Fruit fly (Drosophila melanogaster) whole organism, embryonic: ENCODE measurements around the gene Dora.

Source experiments
- B-H1 ChIP-seq: fragments of 200-800 bp; sonication (Bioruptor generic); IDR thresholded peaks from 3 replicates; pipeline ENCODE4 v1.3.6; 2022; ENCODE audit warnings: missing biosample characterization, missing genetic modification characterization
- Bteb2 ChIP-seq: fragments of 200-800 bp; sonication (Bioruptor generic); optimal IDR thresholded peaks from 2 replicates; lab custom pipeline; 2016; ENCODE audit warnings: missing biosample characterization, missing genetic modification characterization
- CG10274 ChIP-seq: fragments of 200-800 bp; sonication (Bioruptor generic); optimal IDR thresholded peaks from 3 replicates; lab custom pipeline; 2017; ENCODE audit warnings: missing biosample characterization, mild to moderate bottlenecking, missing genetic modification characterization
- CG10565 ChIP-seq: fragments of 200-800 bp; sonication (Bioruptor generic); optimal IDR thresholded peaks from 3 replicates; lab custom pipeline; 2016; ENCODE audit warnings: missing biosample characterization, mild to moderate bottlenecking, missing genetic modification characterization
- CG12299 ChIP-seq: fragments of 200-800 bp; sonication (Bioruptor generic); optimal IDR thresholded peaks from 2 replicates; lab custom pipeline; 2018; ENCODE audit warnings: missing biosample characterization, mild to moderate bottlenecking, missing genetic modification characterization
- CG12659 ChIP-seq: fragments of 200-800 bp; sonication (Bioruptor generic); optimal IDR thresholded peaks from 3 replicates; lab custom pipeline; 2017; ENCODE audit warnings: mild to moderate bottlenecking, missing biosample characterization, missing genetic modification reagents, missing genetic modification characterization
- CG13287 ChIP-seq: fragments of 200-800 bp; sonication (Bioruptor generic); IDR thresholded peaks from 2 replicates; pipeline ENCODE4 v1.3.6; 2022; ENCODE audit warnings: missing biosample characterization, missing genetic modification characterization; ENCODE audit not compliant: partially characterized antibody
- CG13296 ChIP-seq: fragments of 200-800 bp; sonication (Bioruptor generic); optimal IDR thresholded peaks from 3 replicates; lab custom pipeline; 2018; ENCODE audit warnings: missing biosample characterization, mild to moderate bottlenecking, missing genetic modification characterization
- CG14050 ChIP-seq: fragments of 200-800 bp; sonication (Bioruptor generic); IDR thresholded peaks from 3 replicates; pipeline ENCODE4 v1.3.6; 2022; ENCODE audit warnings: missing biosample characterization, missing genetic modification characterization
- CG15269 ChIP-seq: fragments of 200-800 bp; sonication (Bioruptor generic); optimal IDR thresholded peaks from 2 replicates; lab custom pipeline; 2018; ENCODE audit warnings: missing biosample characterization, mild to moderate bottlenecking, missing genetic modification characterization, moderate library complexity
- CG15514 ChIP-seq: fragments of 200-800 bp; sonication (Bioruptor generic); optimal IDR thresholded peaks from 3 replicates; lab custom pipeline; 2017; ENCODE audit warnings: missing biosample characterization, missing genetic modification characterization, mild to moderate bottlenecking, moderate library complexity, missing genetic modification reagents
- CG2129 ChIP-seq: fragments of 200-800 bp; sonication (Bioruptor generic); IDR thresholded peaks from 2 replicates; pipeline ENCODE4 v1.3.6; 2022; ENCODE audit warnings: missing biosample characterization, missing genetic modification characterization; ENCODE audit not compliant: partially characterized antibody
- CG32532 ChIP-seq: fragments of 200-800 bp; sonication (Bioruptor generic); IDR thresholded peaks from 2 replicates; pipeline ENCODE4 v1.3.6; 2022; ENCODE audit warnings: missing biosample characterization, missing genetic modification characterization
- CG34376 ChIP-seq: fragments of 200-800 bp; sonication (Bioruptor generic); optimal IDR thresholded peaks from 2 replicates; lab custom pipeline; 2018; ENCODE audit warnings: missing biosample characterization, mild to moderate bottlenecking, missing genetic modification characterization
- CG3995 ChIP-seq: fragments of 200-800 bp; sonication (Bioruptor generic); optimal IDR thresholded peaks from 3 replicates; lab custom pipeline; 2016; ENCODE audit warnings: missing biosample characterization, missing genetic modification characterization
- CG6765 ChIP-seq: fragments of 200-800 bp; sonication (Bioruptor generic); optimal IDR thresholded peaks from 3 replicates; lab custom pipeline; 2017; ENCODE audit warnings: missing biosample characterization, mild to moderate bottlenecking, missing genetic modification characterization
- CG7786 ChIP-seq: fragments of 200-800 bp; sonication (Bioruptor generic); optimal IDR thresholded peaks from 2 replicates; lab custom pipeline; 2016; ENCODE audit warnings: missing biosample characterization, missing genetic modification characterization
- CG8281 ChIP-seq: fragments of 200-800 bp; sonication (Bioruptor generic); optimal IDR thresholded peaks from 2 replicates; lab custom pipeline; 2018; ENCODE audit warnings: missing biosample characterization, mild to moderate bottlenecking, missing genetic modification characterization, moderate library complexity
- Dbx ChIP-seq: fragments of 200-800 bp; sonication (Bioruptor generic); IDR thresholded peaks from 3 replicates; pipeline ENCODE4 v1.3.6; 2022; ENCODE audit warnings: missing biosample characterization, missing genetic modification characterization
- Dp ChIP-seq: fragments of 200-800 bp; sonication (Bioruptor generic); optimal IDR thresholded peaks from 2 replicates; lab custom pipeline; 2018; ENCODE audit warnings: missing biosample characterization, mild to moderate bottlenecking, missing genetic modification characterization, moderate library complexity
- Fer1 ChIP-seq: fragments of 200-800 bp; sonication (Bioruptor generic); optimal IDR thresholded peaks from 2 replicates; lab custom pipeline; 2017; ENCODE audit warnings: missing biosample characterization, mild to moderate bottlenecking, missing genetic modification characterization
- Hr51 ChIP-seq, 2 experiments: fragments of 200-800 bp; sonication (Bioruptor generic); optimal IDR thresholded peaks; 2 replicates in 1 of 2; 3 replicates in 1 of 2; lab custom pipeline; 2016 to 2018; ENCODE audit warnings: missing biosample characterization in 2 of 2, missing genetic modification characterization in 2 of 2, mild to moderate bottlenecking in 1 of 2, moderate library complexity in 1 of 2
- Hr78 ChIP-seq, 2 experiments: fragments of 200-800 bp in 1 of 2; fragments of >200 bp in 1 of 2; sonication (Bioruptor generic) in 1 of 2; optimal IDR thresholded peaks; 2 replicates each; lab custom pipeline; 2017 to 2019; ENCODE audit warnings: missing biosample characterization in 2 of 2, missing genetic modification characterization in 2 of 2, mild to moderate bottlenecking in 1 of 2, moderate library complexity in 1 of 2
- Meics ChIP-seq: fragments of 200-800 bp; sonication (Bioruptor generic); optimal IDR thresholded peaks from 2 replicates; lab custom pipeline; 2017; ENCODE audit warnings: missing biosample characterization, mild to moderate bottlenecking, missing genetic modification characterization
- NFAT ChIP-seq: fragments of 200-800 bp; sonication (Bioruptor generic); IDR thresholded peaks from 2 replicates; pipeline ENCODE4 v1.3.6; 2022; ENCODE audit warnings: missing biosample characterization, missing genetic modification characterization
- Nf-YB ChIP-seq: fragments of 200-800 bp; sonication (Bioruptor generic); optimal IDR thresholded peaks from 3 replicates; lab custom pipeline; 2019; ENCODE audit warnings: missing biosample characterization, mild to moderate bottlenecking, missing genetic modification characterization, moderate library complexity
- Nf-YC ChIP-seq: fragments of 200-800 bp; optimal IDR thresholded peaks from 3 replicates; lab custom pipeline; 2019; ENCODE audit warnings: missing biosample characterization, mild to moderate bottlenecking, missing genetic modification characterization, moderate library complexity
- Trl ChIP-seq, 3 experiments: fragments of >200 bp in 2 of 3; fragments of 200-800 bp in 1 of 3; sonication (Bioruptor generic) in 1 of 3; optimal IDR thresholded peaks; 2 replicates in 1 of 3; 3 replicates in 2 of 3; lab custom pipeline; 2016 to 2017; ENCODE audit warnings: missing biosample characterization in 1 of 3, missing genetic modification characterization in 1 of 3
- bbx ChIP-seq: fragments of 200-800 bp; sonication (Bioruptor generic); IDR thresholded peaks from 2 replicates; pipeline ENCODE4 v1.3.6; 2022; ENCODE audit warnings: missing biosample characterization, missing genetic modification characterization; ENCODE audit not compliant: partially characterized antibody
- chinmo ChIP-seq: fragments of 200-800 bp; sonication (Bioruptor generic); IDR thresholded peaks from 4 replicates; pipeline ENCODE4 v1.3.6; 2022; ENCODE audit warnings: missing biosample characterization, missing genetic modification characterization; ENCODE audit not compliant: partially characterized antibody
- cwo ChIP-seq: fragments of 200-800 bp; sonication (Bioruptor generic); optimal IDR thresholded peaks from 3 replicates; lab custom pipeline; 2017; ENCODE audit warnings: missing biosample characterization, missing genetic modification characterization, mild to moderate bottlenecking, moderate library complexity, missing genetic modification reagents
- fru ChIP-seq: fragments of >200 bp; optimal IDR thresholded peaks from 2 replicates; lab custom pipeline; 2017
- ftz-f1 ChIP-seq: fragments of 200-800 bp; sonication (Bioruptor generic); optimal IDR thresholded peaks from 2 replicates; lab custom pipeline; 2016; ENCODE audit warnings: missing biosample characterization, missing genetic modification characterization
- hbn ChIP-seq: fragments of 200-800 bp; sonication (Bioruptor generic); IDR thresholded peaks from 2 replicates; pipeline ENCODE4 v1.3.6; 2022; ENCODE audit warnings: missing biosample characterization, missing genetic modification characterization; ENCODE audit not compliant: partially characterized antibody
- hkb ChIP-seq, 2 experiments: fragments of 200-800 bp in 1 of 2; fragments of >200 bp in 1 of 2; sonication (Bioruptor generic) in 1 of 2; IDR thresholded peaks in 1 of 2; optimal IDR thresholded peaks in 1 of 2; 2 replicates each; pipeline versions ENCODE4 v1.3.6 to Lab custom; 2017 to 2022; ENCODE audit warnings: missing biosample characterization in 1 of 2, missing genetic modification characterization in 1 of 2
- inv ChIP-seq: fragments of 200-800 bp; sonication (Bioruptor generic); IDR thresholded peaks from 2 replicates; pipeline ENCODE4 v1.3.6; 2022; ENCODE audit warnings: missing biosample characterization, missing genetic modification characterization; ENCODE audit not compliant: partially characterized antibody
- kni ChIP-seq: fragments of 200-800 bp; sonication (Bioruptor generic); optimal IDR thresholded peaks from 3 replicates; lab custom pipeline; 2017; ENCODE audit warnings: mild to moderate bottlenecking, missing biosample characterization, missing genetic modification reagents, missing genetic modification characterization
- nom ChIP-seq: fragments of 200-800 bp; sonication (Bioruptor generic); optimal IDR thresholded peaks from 2 replicates; lab custom pipeline; 2017; ENCODE audit warnings: missing biosample characterization, missing genetic modification characterization, mild to moderate bottlenecking, moderate library complexity, missing genetic modification reagents
- pan ChIP-seq, 4 experiments: fragments of >200 bp in 3 of 4; fragments of 200-800 bp in 1 of 4; sonication (Bioruptor generic) in 1 of 4; optimal IDR thresholded peaks in 3 of 4; IDR thresholded peaks in 1 of 4; 2 replicates each; pipeline versions ENCODE4 v1.3.6 to Lab custom; 2017 to 2022; ENCODE audit warnings: missing biosample characterization in 2 of 4, missing genetic modification characterization in 2 of 4, mixed read lengths in 1 of 4
- pb ChIP-seq: fragments of 200-800 bp; sonication (Bioruptor generic); optimal IDR thresholded peaks from 3 replicates; lab custom pipeline; 2016; ENCODE audit warnings: missing biosample characterization, missing genetic modification characterization
- row ChIP-seq: fragments of 200-800 bp; sonication (Bioruptor generic); IDR thresholded peaks from 3 replicates; pipeline ENCODE4 v1.3.6; 2022; ENCODE audit warnings: missing biosample characterization, missing genetic modification characterization
- sens-2 ChIP-seq: fragments of 200-800 bp; sonication (Bioruptor generic); IDR thresholded peaks from 2 replicates; pipeline ENCODE4 v1.3.6; 2022; ENCODE audit warnings: missing biosample characterization, missing genetic modification characterization
- tna ChIP-seq: fragments of 200-800 bp; sonication (Bioruptor generic); IDR thresholded peaks from 2 replicates; pipeline ENCODE4 v1.3.6; 2022; ENCODE audit warnings: missing biosample characterization, missing genetic modification characterization; ENCODE audit not compliant: partially characterized antibody
- yki ChIP-seq: fragments of >200 bp; optimal IDR thresholded peaks from 3 replicates; lab custom pipeline; 2018
- zfh1 ChIP-seq: fragments of 200-800 bp; sonication (Bioruptor generic); IDR thresholded peaks from 3 replicates; pipeline ENCODE4 v1.3.6; 2022; ENCODE audit warnings: missing biosample characterization, missing genetic modification characterization

Gene Dora

DNA sequence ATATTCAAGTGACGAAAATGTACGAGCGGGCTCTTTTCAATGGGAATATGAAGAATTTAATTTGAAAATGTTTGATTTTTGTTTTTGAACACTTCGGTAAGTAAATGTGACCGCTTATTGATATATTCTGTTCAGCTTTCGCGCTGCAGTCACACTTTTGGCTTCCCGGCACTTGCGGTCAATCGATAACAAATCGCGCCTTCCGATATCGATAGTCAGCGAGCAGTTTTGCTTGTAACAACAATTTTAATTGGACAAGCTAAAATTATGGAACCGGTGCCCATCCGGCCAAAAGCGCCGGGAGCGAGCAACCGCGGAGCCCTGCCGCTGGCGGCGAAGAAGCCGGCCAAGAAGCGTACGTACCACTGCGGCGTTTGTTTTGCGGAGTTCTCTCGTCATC is 33.4 kb upstream of the Dora start, which contains the start of gene CG7101 (continued):
- TF ChIP-seq CG12659 = peak; percentile 47
- peak; percentile 71 for TF ChIP-seq Dp (GFP tag; lab: Kevin White, UChicago)
- TF ChIP-seq pan (optimal IDR thresholded peaks at IDR 0.05; lab: Kevin White, UChicago) = no peak
- peak in 1 of 2 experiments; percentile 18 for TF ChIP-seq pan (GFP tag; optimal IDR thresholded peaks at IDR 0.05 in 1 of 2, IDR thresholded peaks at IDR 0.05 in 1 of 2)
- no peak for TF ChIP-seq CG10565
- peak; percentile 52 for TF ChIP-seq inv (GFP tag; lab: Robert Waterston, UW)
- TF ChIP-seq CG15514 (GFP tag; lab: Kevin White, UChicago) = peak; percentile 55
- no peak for TF ChIP-seq CG7786 (GFP tag; lab: Kevin White, UChicago)
- TF ChIP-seq CG12299 (tag; lab: Kevin White, UChicago) = no peak
- TF ChIP-seq B-H1 (GFP tag; lab: Robert Waterston, UW) = no peak
- TF ChIP-seq zfh1 (GFP tag; lab: Robert Waterston, UW) = no peak
- TF ChIP-seq hbn (GFP tag; lab: Robert Waterston, UW) = peak; percentile 59; the same call in 1 of the 2 replicates
- TF ChIP-seq Hr51 (GFP tag; optimal IDR thresholded peaks at IDR 0.05; lab: Kevin White, UChicago) = no peak
- TF ChIP-seq Bteb2 (GFP tag; lab: Kevin White, UChicago) = no peak
- no peak for TF ChIP-seq fru (lab: Kevin White, UChicago)

DNA sequence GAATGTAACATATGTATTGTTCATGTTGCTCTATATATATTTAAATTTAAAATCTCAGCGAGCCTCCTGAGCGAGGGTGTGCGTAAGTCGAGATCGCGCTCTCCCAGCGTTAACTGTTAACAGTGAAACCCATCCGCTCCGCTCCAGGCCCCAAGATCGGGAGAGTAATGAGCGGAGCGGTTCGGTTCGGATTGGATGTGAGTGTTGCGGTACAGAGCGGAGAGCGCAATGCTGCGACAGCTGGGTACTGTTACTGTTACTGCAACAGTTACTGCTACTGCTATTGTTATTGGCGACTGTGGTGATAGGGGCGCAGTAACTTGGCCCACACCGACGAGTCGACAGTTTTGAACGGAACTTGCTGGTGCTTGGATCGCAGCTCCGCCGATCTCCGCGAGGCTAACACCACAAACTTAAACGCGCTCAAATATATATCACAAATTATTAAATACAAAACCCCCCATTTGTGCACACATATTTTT is 31.3 kb upstream of the Dora start, which contains the start of gene Pvf1:
Pvf1 (plus strand) TSS at position 312 of the 482 bp plus-strand sequence.
- peak; percentile 9 for TF ChIP-seq cwo (GFP tag; lab: Kevin White, UChicago)
- TF ChIP-seq Hr51 (GFP tag; optimal IDR thresholded peaks at IDR 0.05; lab: Kevin White, UChicago) = no peak
- TF ChIP-seq CG15269 (tag; lab: Kevin White, UChicago) = peak; percentile 36
- TF ChIP-seq NFAT = 0 out of 2 replicates have a peak, but pooled peaks have one; percentile 7
- TF ChIP-seq nom (GFP tag; lab: Kevin White, UChicago) = peak; percentile 64
- TF ChIP-seq CG14050 (GFP tag; lab: Robert Waterston, UW) = peak; percentile 70; the same call in 2 of the 3 replicates
- no peak for TF ChIP-seq CG10274
- no peak for TF ChIP-seq Hr78 (GFP tag; optimal IDR thresholded peaks at IDR 0.05; lab: Kevin White, UChicago)
- peak; percentile 9 for TF ChIP-seq CG13296 (GFP tag; lab: Kevin White, UChicago)
- TF ChIP-seq Meics (GFP tag; lab: Kevin White, UChicago) = peak; percentile 1
- 0 out of 2 replicates have a peak, but pooled peaks have one; percentile 19 for TF ChIP-seq tna
- TF ChIP-seq chinmo = peak; percentile 68; the same call in 1 of the 4 replicates
- peak; percentile 20; the same call in 1 of the 2 replicates for TF ChIP-seq CG13287 (GFP tag; lab: Robert Waterston, UW)
- no peak for TF ChIP-seq CG2129 (GFP tag; lab: Robert Waterston, UW)
- peak; percentile 85 for TF ChIP-seq CG3995 (GFP tag; lab: Kevin White, UChicago)
- no peak for TF ChIP-seq ftz-f1 (GFP tag; lab: Kevin White, UChicago)
- TF ChIP-seq Nf-YC (tag; lab: Kevin White, UChicago) = peak; percentile 34
- peak; percentile 55; the same call in 1 of the 2 replicates for TF ChIP-seq CG32532 (GFP tag; lab: Robert Waterston, UW)
- TF ChIP-seq pb = no peak
- peak; percentile 31 for TF ChIP-seq Fer1 (GFP tag; lab: Kevin White, UChicago)
- TF ChIP-seq hkb (optimal IDR thresholded peaks at IDR 0.05; lab: Kevin White, UChicago) = no peak
- TF ChIP-seq hkb (GFP tag; IDR thresholded peaks at IDR 0.05; lab: Robert Waterston, UW) = 0 out of 2 replicates have a peak, but pooled peaks have one; percentile 21
- peak; percentile 37; the same call in 1 of the 2 replicates for TF ChIP-seq bbx
- TF ChIP-seq Trl (optimal IDR thresholded peaks at IDR 0.05; lab: Kevin White, UChicago) = peak; percentile 82
- TF ChIP-seq Trl (GFP tag; optimal IDR thresholded peaks at IDR 0.05; lab: Kevin White, UChicago) = no peak
- peak; percentile 25 for TF ChIP-seq kni (GFP tag; lab: Kevin White, UChicago)
- peak; percentile 29 for TF ChIP-seq CG8281
- peak; percentile 77 for TF ChIP-seq row (GFP tag; lab: Robert Waterston, UW)
- peak; percentile 34 for TF ChIP-seq CG34376 (GFP tag; lab: Kevin White, UChicago)
- TF ChIP-seq yki (lab: Kevin White, UChicago) = peak; percentile 35
- TF ChIP-seq sens-2 (GFP tag; lab: Robert Waterston, UW) = no peak
- TF ChIP-seq Dbx (GFP tag; lab: Robert Waterston, UW) = peak; percentile 12; the same call in 1 of the 3 replicates
- peak; percentile 23 for TF ChIP-seq Nf-YB
- peak; percentile 13 for TF ChIP-seq CG6765
